Worm (Caenorhabditis elegans) whole organism, L3 larva: Measurements from ENCODE around the gene unc-93.

Experiments
- fkh-10 ChIP-seq: sonication (generic microtip); optimal IDR thresholded peaks from 2 replicates; lab custom pipeline; 2017; ENCODE audit warnings: missing biosample characterization, missing genetic modification reagents, missing genetic modification characterization
- fkh-2 ChIP-seq: fragments of 150-350 bp; optimal IDR thresholded peaks from 2 replicates; lab custom pipeline; 2014; ENCODE audit warnings: missing biosample characterization, missing genetic modification reagents, missing genetic modification characterization
- fos-1 ChIP-seq: fragments of 150-350 bp; optimal IDR thresholded peaks from 2 replicates; lab custom pipeline; 2014; ENCODE audit warnings: missing biosample characterization, missing genetic modification characterization
- jun-1 ChIP-seq: fragments of 150-350 bp; optimal IDR thresholded peaks from 2 replicates; lab custom pipeline; 2014; ENCODE audit warnings: missing biosample characterization, missing genetic modification reagents, missing genetic modification characterization
- lsy-12 ChIP-seq: sonication (generic microtip); optimal IDR thresholded peaks from 2 replicates; lab custom pipeline; 2016; ENCODE audit warnings: mild to moderate bottlenecking, missing genetic modification characterization, missing compliant biosample characterization
- mdl-1 ChIP-seq: fragments of 150-350 bp; optimal IDR thresholded peaks from 2 replicates; lab custom pipeline; 2014; ENCODE audit warnings: missing biosample characterization, missing genetic modification characterization
- nhr-237 ChIP-seq: fragments of 150-350 bp; optimal IDR thresholded peaks from 2 replicates; lab custom pipeline; 2014; ENCODE audit warnings: missing biosample characterization, missing genetic modification characterization
- nhr-43 ChIP-seq: sonication (generic microtip); optimal IDR thresholded peaks from 2 replicates; lab custom pipeline; 2016; ENCODE audit warnings: mild to moderate bottlenecking, missing genetic modification characterization, missing compliant biosample characterization; ENCODE audit not compliant: poor library complexity, severe bottlenecking
- nhr-77 ChIP-seq: fragments of 150-350 bp; optimal IDR thresholded peaks from 2 replicates; lab custom pipeline; 2014; ENCODE audit warnings: missing biosample characterization, missing genetic modification characterization
- pha-4 ChIP-seq: fragments of 150-350 bp; optimal IDR thresholded peaks from 2 replicates; lab custom pipeline; 2014; ENCODE audit warnings: missing biosample characterization, missing genetic modification reagents, missing genetic modification characterization
- pqm-1 ChIP-seq: fragments of 150-350 bp; optimal IDR thresholded peaks from 2 replicates; lab custom pipeline; 2017; ENCODE audit warnings: missing biosample characterization, missing genetic modification characterization, inconsistent platforms
- snpc-4 ChIP-seq: fragments of 150-350 bp; optimal IDR thresholded peaks from 2 replicates; lab custom pipeline; 2014; ENCODE audit warnings: missing biosample characterization, missing genetic modification characterization
- unc-39 ChIP-seq: sonication (generic microtip); optimal IDR thresholded peaks from 4 replicates; lab custom pipeline; 2017; ENCODE audit warnings: missing biosample characterization, missing genetic modification characterization
- unc-62 ChIP-seq: fragments of 150-350 bp; sonication (generic microtip); optimal IDR thresholded peaks from 4 replicates; lab custom pipeline; 2014; ENCODE audit warnings: missing biosample characterization, missing genetic modification reagents, missing genetic modification characterization

DNA sequence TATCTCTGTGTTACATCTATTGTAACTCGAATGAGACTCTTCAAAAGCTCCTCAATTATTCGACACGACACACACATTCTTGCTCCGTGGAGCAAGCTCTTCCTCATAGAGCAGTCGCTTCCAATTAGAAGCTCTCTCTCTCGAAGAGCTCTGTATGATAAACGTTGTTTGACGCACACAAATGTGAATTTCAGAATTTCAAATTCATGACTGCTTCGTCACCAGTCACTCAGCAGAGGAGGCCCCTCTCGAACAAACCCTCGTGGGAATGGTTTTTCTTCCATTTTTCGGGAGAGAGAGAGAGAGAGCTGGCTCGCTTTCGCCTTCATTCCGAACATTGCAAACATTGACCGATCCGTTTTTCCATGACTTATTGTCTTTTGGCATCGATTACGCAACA is 11.8 kb upstream of the unc-93 start:
- TF ChIP-seq pha-4 (tag; lab: Kevin White, UChicago) (no peak), lsy-12 (tag; lab: Kevin White, UChicago) (no peak), mdl-1 (no peak), unc-39 (tag; lab: Kevin White, UChicago) (no peak), nhr-77 (tag; lab: Kevin White, UChicago) (no peak), nhr-237 (tag; lab: Kevin White, UChicago) (no peak), jun-1 (tag; lab: Kevin White, UChicago) (no peak), snpc-4 (tag; lab: Kevin White, UChicago) (no peak), pqm-1 (tag; lab: Kevin White, UChicago) (no peak), fkh-10 (no peak), unc-62 (no peak), nhr-43 (no peak), fkh-2 (tag; lab: Kevin White, UChicago) (no peak), fos-1 (tag; lab: Kevin White, UChicago) (no peak)
